Worm (Caenorhabditis elegans) whole organism, late embryonic: ENCODE results near the gene epn-1.

Experiments used
- C38D4.7 ChIP-seq: fragments of 200-800 bp; sonication (Bioruptor generic); optimal IDR thresholded peaks from 2 replicates; lab custom pipeline; 2018; ENCODE audit warnings: mild to moderate bottlenecking, missing genetic modification characterization, moderate library complexity, missing compliant biosample characterization
- K09A11.1 ChIP-seq: sonication (generic microtip); optimal IDR thresholded peaks from 2 replicates; lab custom pipeline; 2017; ENCODE audit warnings: antibody characterized with exemption, mild to moderate bottlenecking, missing genetic modification characterization, missing compliant biosample characterization; ENCODE audit not compliant: insufficient read depth
- Y22D7AL.16 ChIP-seq: sonication (generic microtip); optimal IDR thresholded peaks from 2 replicates; lab custom pipeline; 2016; ENCODE audit warnings: missing genetic modification characterization, missing compliant biosample characterization
- ama-1 ChIP-seq: fragments of 150-350 bp; optimal IDR thresholded peaks from 2 replicates; lab custom pipeline; 2014
- ceh-9 ChIP-seq: sonication (generic microtip); optimal IDR thresholded peaks from 2 replicates; lab custom pipeline; 2016; ENCODE audit warnings: mild to moderate bottlenecking, missing genetic modification characterization, inconsistent platforms, missing compliant biosample characterization
- fkh-6 ChIP-seq: sonication (generic microtip); optimal IDR thresholded peaks from 2 replicates; lab custom pipeline; 2016; ENCODE audit warnings: missing genetic modification characterization, missing compliant biosample characterization
- hlh-13 ChIP-seq: fragments of 200-800 bp; sonication (Bioruptor generic); optimal IDR thresholded peaks from 2 replicates; lab custom pipeline; 2018; ENCODE audit warnings: mild to moderate bottlenecking, missing genetic modification characterization, missing compliant biosample characterization
- nhr-11 ChIP-seq: fragments of 150-350 bp; optimal IDR thresholded peaks from 2 replicates; lab custom pipeline; 2014; ENCODE audit warnings: missing biosample characterization, missing genetic modification characterization
- pag-3 ChIP-seq: sonication (generic microtip); optimal IDR thresholded peaks from 2 replicates; lab custom pipeline; 2016; ENCODE audit warnings: missing compliant biosample characterization, missing genetic modification characterization, borderline replicate concordance
- rnt-1 ChIP-seq: sonication (generic microtip); optimal IDR thresholded peaks from 2 replicates; lab custom pipeline; 2016; ENCODE audit warnings: missing genetic modification characterization, missing compliant biosample characterization
- sox-4 ChIP-seq: sonication (generic microtip); optimal IDR thresholded peaks from 2 replicates; lab custom pipeline; 2017; ENCODE audit warnings: mild to moderate bottlenecking, missing genetic modification characterization, inconsistent platforms, missing compliant biosample characterization
- syd-9 ChIP-seq: sonication (generic microtip); optimal IDR thresholded peaks from 2 replicates; lab custom pipeline; 2016; ENCODE audit warnings: mild to moderate bottlenecking, missing genetic modification characterization, moderate library complexity, missing compliant biosample characterization
- unc-86 ChIP-seq: sonication (generic microtip); optimal IDR thresholded peaks from 2 replicates; lab custom pipeline; 2016; ENCODE audit warnings: missing genetic modification characterization, missing compliant biosample characterization

ce11 chrX:14806936-14807335 is 11.4 kb downstream of the epn-1 start, which contains the start of gene F42D1.4:
- TF ChIP-seq K09A11.1 (tag; lab: Kevin White, UChicago): no peak
- no peak for TF ChIP-seq hlh-13 (GFP tag; lab: Kevin White, UChicago)
- TF ChIP-seq rnt-1: no peak
- no peak for TF ChIP-seq Y22D7AL.16 (tag; lab: Kevin White, UChicago)
- TF ChIP-seq ama-1 (lab: Kevin White, UChicago): no peak
- no peak for TF ChIP-seq nhr-11 (tag; lab: Kevin White, UChicago)
- no peak for TF ChIP-seq unc-86 (tag; lab: Kevin White, UChicago)
- no peak for TF ChIP-seq C38D4.7 (GFP tag; lab: Kevin White, UChicago)
- TF ChIP-seq sox-4 (tag; lab: Kevin White, UChicago): no peak
- TF ChIP-seq syd-9 (tag; lab: Kevin White, UChicago): no peak
- TF ChIP-seq fkh-6 (tag; lab: Kevin White, UChicago): no peak
- no peak for TF ChIP-seq pag-3 (tag; lab: Kevin White, UChicago)
- TF ChIP-seq ceh-9 (tag; lab: Kevin White, UChicago): no peak
